Fruit fly (Drosophila melanogaster) whole organism: Measurements from ENCODE around the gene CG15715.
A peak's percentile ranks its signal among the peaks of the same experiment; 100 is the strongest.

Experiments
- CG8478 ChIP-seq: fragments of >200 bp; optimal IDR thresholded peaks from 2 replicates; lab custom pipeline; 2018; ENCODE audit warnings: inconsistent platforms
- Dll ChIP-seq: fragments of >200 bp; optimal IDR thresholded peaks from 2 replicates; lab custom pipeline; 2017
- EcR ChIP-seq, 2 experiments: fragments of >200 bp; optimal IDR thresholded peaks; 2 replicates each; lab custom pipeline; 2017; ENCODE audit warnings: missing biosample characterization in 2 of 2, missing genetic modification characterization in 2 of 2, missing genetic modification reagents in 2 of 2
- pan ChIP-seq: fragments of >200 bp; optimal IDR thresholded peaks from 2 replicates; lab custom pipeline; 2017
- psq ChIP-seq: fragments of >200 bp; optimal IDR thresholded peaks from 2 replicates; lab custom pipeline; 2017
- usp ChIP-seq: fragments of >200 bp; optimal IDR thresholded peaks from 2 replicates; lab custom pipeline; 2017; ENCODE audit warnings: missing biosample characterization, missing genetic modification characterization, mixed read lengths

CG15715 gene

dm6 chr3L:15825493-15826209, 11.6 kb downstream of the CG15715 start:
- TF ChIP-seq EcR (GFP tag; optimal IDR thresholded peaks at IDR 0.05; lab: Kevin White, UChicago) (peak in 1 of 2 experiments; percentile 5), psq (lab: Kevin White, UChicago) (no peak), CG8478 (lab: Kevin White, UChicago) (peak; percentile 76)

dm6 chr3L:15824537-15824936, 12.7 kb downstream of the CG15715 start:
- no peak for TF ChIP-seq usp (GFP tag; lab: Kevin White, UChicago)
- peak; percentile 49 to 97 for TF ChIP-seq EcR (GFP tag; optimal IDR thresholded peaks at IDR 0.05; lab: Kevin White, UChicago)
- TF ChIP-seq CG8478 (lab: Kevin White, UChicago): no peak

dm6 chr3L:15823780-15824423, 13.4 kb downstream of the CG15715 start:
- TF ChIP-seq EcR (GFP tag; optimal IDR thresholded peaks at IDR 0.05; lab: Kevin White, UChicago): no peak
- no peak for TF ChIP-seq usp (GFP tag; lab: Kevin White, UChicago)
- no peak for TF ChIP-seq psq (lab: Kevin White, UChicago)
- no peak for TF ChIP-seq CG8478 (lab: Kevin White, UChicago)
- no peak for TF ChIP-seq Dll
- TF ChIP-seq pan (lab: Kevin White, UChicago): no peak

- no peak for TF ChIP-seq psq (lab: Kevin White, UChicago)
- no peak for TF ChIP-seq usp (GFP tag; lab: Kevin White, UChicago)
- no peak for TF ChIP-seq pan (lab: Kevin White, UChicago)
- TF ChIP-seq CG8478 (lab: Kevin White, UChicago): no peak
- no peak for TF ChIP-seq Dll
- no peak for TF ChIP-seq EcR (GFP tag; optimal IDR thresholded peaks at IDR 0.05; lab: Kevin White, UChicago)
Observed at dm6 chr3L:15816714-15817113, 20.6 kb downstream of the CG15715 start, which contains the start of gene CkIIalpha-i1. TSS of gene CkIIalpha-i1 (plus strand) at chr3L:15816979.

- no peak for TF ChIP-seq pan (lab: Kevin White, UChicago)
- no peak for TF ChIP-seq Dll
- no peak for TF ChIP-seq CG8478 (lab: Kevin White, UChicago)
- TF ChIP-seq EcR (GFP tag; optimal IDR thresholded peaks at IDR 0.05; lab: Kevin White, UChicago): no peak
- no peak for TF ChIP-seq usp (GFP tag; lab: Kevin White, UChicago)
- no peak for TF ChIP-seq psq (lab: Kevin White, UChicago)
Observed at dm6 chr3L:15816143-15816487, 21.2 kb downstream of the CG15715 start, which contains the start of gene fwe. TSS of gene fwe (minus strand) at chr3L:15816410.

dm6 chr3L:15815353-15816142, 21.7 kb downstream of the CG15715 start:
- peak; percentile 34 for TF ChIP-seq CG8478 (lab: Kevin White, UChicago)
- TF ChIP-seq usp (GFP tag; lab: Kevin White, UChicago): no peak

- TF ChIP-seq usp (GFP tag; lab: Kevin White, UChicago) (no peak), psq (lab: Kevin White, UChicago) (no peak), EcR (GFP tag; optimal IDR thresholded peaks at IDR 0.05; lab: Kevin White, UChicago) (no peak), CG8478 (lab: Kevin White, UChicago) (no peak), pan (lab: Kevin White, UChicago) (no peak)
Observed at dm6 chr3L:15813988-15814387, 23.3 kb downstream of the CG15715 start.

dm6 chr3L:15809768-15810167, 27.5 kb downstream of the CG15715 start:
- TF ChIP-seq psq (lab: Kevin White, UChicago) (no peak), usp (GFP tag; lab: Kevin White, UChicago) (no peak), CG8478 (lab: Kevin White, UChicago) (no peak), Dll (no peak), EcR (GFP tag; optimal IDR thresholded peaks at IDR 0.05; lab: Kevin White, UChicago) (no peak), pan (lab: Kevin White, UChicago) (no peak)

- TF ChIP-seq pan (lab: Kevin White, UChicago) (no peak), EcR (GFP tag; optimal IDR thresholded peaks at IDR 0.05; lab: Kevin White, UChicago) (no peak), usp (GFP tag; lab: Kevin White, UChicago) (no peak), psq (lab: Kevin White, UChicago) (no peak), Dll (no peak), CG8478 (lab: Kevin White, UChicago) (no peak)
Observed at dm6 chr3L:15809185-15809584, 28.1 kb downstream of the CG15715 start, which contains the start of gene CG13445. TSS of gene CG13445 (plus strand) at chr3L:15809485.

dm6 chr3L:15808667-15809066, 28.6 kb downstream of the CG15715 start:
- TF ChIP-seq EcR (GFP tag; optimal IDR thresholded peaks at IDR 0.05; lab: Kevin White, UChicago) (no peak), usp (GFP tag; lab: Kevin White, UChicago) (no peak), pan (lab: Kevin White, UChicago) (no peak), Dll (no peak), psq (lab: Kevin White, UChicago) (no peak), CG8478 (lab: Kevin White, UChicago) (no peak)

dm6 chr3L:15808022-15808421, 29.3 kb downstream of the CG15715 start, which contains the start of gene CG6244:
TSS of gene CG6244 (plus strand) at chr3L:15808322.
- TF ChIP-seq Dll (no peak), EcR (GFP tag; optimal IDR thresholded peaks at IDR 0.05; lab: Kevin White, UChicago) (no peak), psq (lab: Kevin White, UChicago) (no peak), usp (GFP tag; lab: Kevin White, UChicago) (no peak), pan (lab: Kevin White, UChicago) (no peak), CG8478 (lab: Kevin White, UChicago) (no peak)
